Worm (Caenorhabditis elegans) whole organism, midembryonic: ENCODE results near the gene srd-8.

ENCODE experiments used
- T22C8.4 ChIP-seq: fragments of 200-800 bp; sonication (Bioruptor generic); IDR thresholded peaks from 2 replicates; pipeline ENCODE4 v1.3.6; 2022; ENCODE audit warnings: missing genetic modification characterization, missing compliant biosample characterization
- cog-1 ChIP-seq: sonication (generic microtip); optimal IDR thresholded peaks from 2 replicates; lab custom pipeline; 2016; ENCODE audit warnings: missing genetic modification characterization, missing compliant biosample characterization
- flt-1 ChIP-seq: fragments of 200-800 bp; sonication (Bioruptor generic); IDR thresholded peaks from 2 replicates; pipeline ENCODE4 v1.3.6; 2022; ENCODE audit warnings: missing genetic modification characterization, missing compliant biosample characterization
- klf-2 ChIP-seq: fragments of 200-800 bp; sonication (Bioruptor generic); conservative IDR thresholded peaks from 2 replicates; pipeline ENCODE4 v1.3.6; 2022; ENCODE audit warnings: missing genetic modification reagents, missing genetic modification characterization, missing compliant biosample characterization
- med-1 ChIP-seq: sonication (generic microtip); optimal IDR thresholded peaks from 2 replicates; lab custom pipeline; 2017; ENCODE audit warnings: missing genetic modification characterization, mild to moderate bottlenecking, missing compliant biosample characterization, antibody characterized with exemption, missing genetic modification reagents; ENCODE audit not compliant: insufficient read depth
- ref-1 ChIP-seq: fragments of 200-800 bp; sonication (Bioruptor generic); conservative IDR thresholded peaks from 2 replicates; pipeline ENCODE4 v1.3.6; 2022; ENCODE audit warnings: missing genetic modification reagents, missing genetic modification characterization, missing compliant biosample characterization
- tab-1 ChIP-seq: fragments of 200-800 bp; sonication (Bioruptor generic); IDR thresholded peaks from 2 replicates; pipeline ENCODE4 v1.3.6; 2022; ENCODE audit warnings: missing genetic modification characterization, missing compliant biosample characterization
- ztf-23 ChIP-seq: fragments of 200-800 bp; sonication (Bioruptor generic); IDR thresholded peaks from 2 replicates; pipeline ENCODE4 v1.3.6; 2022; ENCODE audit warnings: missing genetic modification reagents, missing genetic modification characterization, missing compliant biosample characterization
- ztf-29 ChIP-seq: fragments of 200-800 bp; sonication (Bioruptor generic); IDR thresholded peaks from 2 replicates; pipeline ENCODE4 v1.3.6; 2022; ENCODE audit warnings: missing genetic modification reagents, missing genetic modification characterization, missing compliant biosample characterization

The srd-8 gene

ce11 chrIV:5630156-5630555 is 15.3 kb downstream of the srd-8 start, which contains the start of gene srd-12:
TSS of gene srd-12 (minus strand) at chrIV:5630256.
- no peak for TF ChIP-seq ztf-29 (GFP tag; lab: Robert Waterston, UW)
- no peak for TF ChIP-seq flt-1
- TF ChIP-seq T22C8.4 (GFP tag; lab: Robert Waterston, UW), result no peak
- TF ChIP-seq klf-2 (GFP tag; lab: Robert Waterston, UW), result no peak
- no peak for TF ChIP-seq med-1 (GFP tag; lab: Kevin White, UChicago)
- no peak for TF ChIP-seq tab-1 (GFP tag; lab: Robert Waterston, UW)
- no peak for TF ChIP-seq ztf-23 (GFP tag; lab: Robert Waterston, UW)
- no peak for TF ChIP-seq ref-1
- TF ChIP-seq cog-1 (tag; lab: Kevin White, UChicago), result no peak

ce11 chrIV:5627056-5627455 is 18.4 kb downstream of the srd-8 start, which contains the start of gene srsx-14:
TSS of gene srsx-14 (minus strand) at chrIV:5627156.
- no peak for TF ChIP-seq ref-1
- no peak for TF ChIP-seq flt-1
- TF ChIP-seq cog-1 (tag; lab: Kevin White, UChicago), result no peak
- TF ChIP-seq med-1 (GFP tag; lab: Kevin White, UChicago), result no peak
- no peak for TF ChIP-seq ztf-23 (GFP tag; lab: Robert Waterston, UW)
- no peak for TF ChIP-seq tab-1 (GFP tag; lab: Robert Waterston, UW)
- no peak for TF ChIP-seq klf-2 (GFP tag; lab: Robert Waterston, UW)
- TF ChIP-seq ztf-29 (GFP tag; lab: Robert Waterston, UW), result no peak
- TF ChIP-seq T22C8.4 (GFP tag; lab: Robert Waterston, UW), result no peak

- TF ChIP-seq tab-1 (GFP tag; lab: Robert Waterston, UW) (no peak), ref-1 (no peak), ztf-29 (GFP tag; lab: Robert Waterston, UW) (no peak)
Observed at ce11 chrIV:5623718-5624117, 21.7 kb downstream of the srd-8 start, which contains the start of gene srsx-15. TSS of gene srsx-15 (minus strand) at chrIV:5623818.

- TF ChIP-seq T22C8.4 (GFP tag; lab: Robert Waterston, UW) (no peak), ztf-29 (GFP tag; lab: Robert Waterston, UW) (no peak), tab-1 (GFP tag; lab: Robert Waterston, UW) (no peak)
Observed at ce11 chrIV:5619643-5620042, 25.8 kb downstream of the srd-8 start, which contains the start of gene srsx-16. TSS of gene srsx-16 (minus strand) at chrIV:5619743.

ce11 chrIV:5614558-5615026 is 30.8 kb downstream of the srd-8 start, which contains the start of gene C39H7.4:
TSS of gene C39H7.4 (minus strand) at chrIV:5614608.
- TF ChIP-seq T22C8.4 (GFP tag; lab: Robert Waterston, UW), result no peak
- TF ChIP-seq flt-1, result no peak
- TF ChIP-seq cog-1 (tag; lab: Kevin White, UChicago), result no peak
- no peak for TF ChIP-seq klf-2 (GFP tag; lab: Robert Waterston, UW)
- no peak for TF ChIP-seq ztf-29 (GFP tag; lab: Robert Waterston, UW)
- TF ChIP-seq tab-1 (GFP tag; lab: Robert Waterston, UW), result no peak
- TF ChIP-seq ref-1, result no peak
- TF ChIP-seq ztf-23 (GFP tag; lab: Robert Waterston, UW), result no peak
- no peak for TF ChIP-seq med-1 (GFP tag; lab: Kevin White, UChicago)

- no peak for TF ChIP-seq med-1 (GFP tag; lab: Kevin White, UChicago)
- no peak for TF ChIP-seq flt-1
- no peak for TF ChIP-seq klf-2 (GFP tag; lab: Robert Waterston, UW)
- no peak for TF ChIP-seq T22C8.4 (GFP tag; lab: Robert Waterston, UW)
- TF ChIP-seq tab-1 (GFP tag; lab: Robert Waterston, UW), result no peak
- TF ChIP-seq ztf-23 (GFP tag; lab: Robert Waterston, UW), result no peak
- no peak for TF ChIP-seq cog-1 (tag; lab: Kevin White, UChicago)
- TF ChIP-seq ztf-29 (GFP tag; lab: Robert Waterston, UW), result no peak
- TF ChIP-seq ref-1, result no peak
Observed at ce11 chrIV:5607343-5607742, 38.1 kb downstream of the srd-8 start.

- no peak for TF ChIP-seq klf-2 (GFP tag; lab: Robert Waterston, UW)
Observed at ce11 chrIV:5605225-5605624, 40.2 kb downstream of the srd-8 start.

ce11 chrIV:5604465-5604864 is 40.9 kb downstream of the srd-8 start:
- TF ChIP-seq cog-1 (tag; lab: Kevin White, UChicago), result peak; percentile 47
- no peak for TF ChIP-seq ztf-29 (GFP tag; lab: Robert Waterston, UW)
- no peak for TF ChIP-seq med-1 (GFP tag; lab: Kevin White, UChicago)
- TF ChIP-seq flt-1, result no peak
- no peak for TF ChIP-seq tab-1 (GFP tag; lab: Robert Waterston, UW)
- TF ChIP-seq T22C8.4 (GFP tag; lab: Robert Waterston, UW), result no peak
- TF ChIP-seq klf-2 (GFP tag; lab: Robert Waterston, UW), result no peak
- no peak for TF ChIP-seq ztf-23 (GFP tag; lab: Robert Waterston, UW)

- no peak for TF ChIP-seq ztf-23 (GFP tag; lab: Robert Waterston, UW)
Observed at ce11 chrIV:5603321-5603720, 42.1 kb downstream of the srd-8 start.

- TF ChIP-seq med-1 (GFP tag; lab: Kevin White, UChicago), result no peak
- no peak for TF ChIP-seq ztf-23 (GFP tag; lab: Robert Waterston, UW)
- no peak for TF ChIP-seq cog-1 (tag; lab: Kevin White, UChicago)
- TF ChIP-seq klf-2 (GFP tag; lab: Robert Waterston, UW), result no peak
- no peak for TF ChIP-seq tab-1 (GFP tag; lab: Robert Waterston, UW)
Observed at ce11 chrIV:5602415-5602814, 43.0 kb downstream of the srd-8 start.
